Fruit fly (Drosophila melanogaster): ENCODE measurements around the gene Rpp14a.

Gene Rpp14a

dm6 chr3R:30090261-30091006, 33.8 kb downstream of the Rpp14a start:
- TF ChIP-seq CG7045 (GFP tag; optimal IDR thresholded peaks at IDR 0.05): peak; percentile 21
- TF ChIP-seq Mnt (GFP tag; optimal IDR thresholded peaks at IDR 0.05): no peak

dm6 chr3R:30091795-30092699, 35.4 kb downstream of the Rpp14a start:
- peak; percentile 54 for TF ChIP-seq kay (GFP tag; ENCODE audit: borderline replicate concordance)
- no peak for TF ChIP-seq Clk (GFP tag; optimal IDR thresholded peaks at IDR 0.05)

dm6 chr3R:30092700-30093044, 36.0 kb downstream of the Rpp14a start:
- no peak for TF ChIP-seq tj (GFP tag; optimal IDR thresholded peaks at IDR 0.05)
- TF ChIP-seq Mnt (GFP tag; optimal IDR thresholded peaks at IDR 0.05): no peak
- TF ChIP-seq ovo (GFP tag; optimal IDR thresholded peaks at IDR 0.05): no peak
- TF ChIP-seq CG33017 (tag; optimal IDR thresholded peaks at IDR 0.05): no peak
- TF ChIP-seq CG1620 (GFP tag; optimal IDR thresholded peaks at IDR 0.05): no peak
- TF ChIP-seq Hr96 (GFP tag; optimal IDR thresholded peaks at IDR 0.05): no peak
- no peak for TF ChIP-seq CG7045 (GFP tag; optimal IDR thresholded peaks at IDR 0.05)
- TF ChIP-seq CG12768 (GFP tag; optimal IDR thresholded peaks at IDR 0.05): no peak
- TF ChIP-seq toe (GFP tag; optimal IDR thresholded peaks at IDR 0.05): no peak
- TF ChIP-seq CG11617 (GFP tag; optimal IDR thresholded peaks at IDR 0.05): no peak
- no peak for TF ChIP-seq pad (GFP tag; optimal IDR thresholded peaks at IDR 0.05)
- no peak for TF ChIP-seq CG7101 (tag; optimal IDR thresholded peaks at IDR 0.05)

dm6 chr3R:30095381-30095780, 38.7 kb downstream of the Rpp14a start:
- TF ChIP-seq cnc (optimal IDR thresholded peaks at IDR 0.05) (no peak), pad (GFP tag; optimal IDR thresholded peaks at IDR 0.05) (no peak), cic (GFP tag; optimal IDR thresholded peaks at IDR 0.05) (no peak), Mnt (GFP tag; optimal IDR thresholded peaks at IDR 0.05) (no peak), CG14711 (tag; optimal IDR thresholded peaks at IDR 0.05) (no peak), kay (GFP tag; ENCODE audit: borderline replicate concordance) (no peak), CG33017 (tag; optimal IDR thresholded peaks at IDR 0.05) (no peak), Crg-1 (GFP tag; optimal IDR thresholded peaks at IDR 0.05) (no peak), bab1 (GFP tag; optimal IDR thresholded peaks at IDR 0.05) (no peak), Hr96 (GFP tag; optimal IDR thresholded peaks at IDR 0.05) (no peak), CG7045 (GFP tag; optimal IDR thresholded peaks at IDR 0.05) (no peak)

- TF ChIP-seq toe (GFP tag; optimal IDR thresholded peaks at IDR 0.05) (no peak), CG7045 (GFP tag; optimal IDR thresholded peaks at IDR 0.05) (no peak), CG1620 (GFP tag; optimal IDR thresholded peaks at IDR 0.05) (no peak), tj (GFP tag; optimal IDR thresholded peaks at IDR 0.05) (no peak), CG7101 (tag; optimal IDR thresholded peaks at IDR 0.05) (peak; percentile 19), cnc (optimal IDR thresholded peaks at IDR 0.05) (no peak), kay (GFP tag; ENCODE audit: borderline replicate concordance) (no peak), CG14711 (tag; optimal IDR thresholded peaks at IDR 0.05) (peak; percentile 10)
These were observed 39.2 kb downstream of the Rpp14a start for dm6 chr3R:30095855-30096254.

- no peak for TF ChIP-seq CG11617 (GFP tag; optimal IDR thresholded peaks at IDR 0.05)
- no peak for TF ChIP-seq CG5204 (GFP tag; optimal IDR thresholded peaks at IDR 0.05)
- no peak for TF ChIP-seq CG7045 (GFP tag; optimal IDR thresholded peaks at IDR 0.05)
- no peak for TF ChIP-seq Crg-1 (GFP tag; optimal IDR thresholded peaks at IDR 0.05)
- no peak for TF ChIP-seq cic (GFP tag; optimal IDR thresholded peaks at IDR 0.05)
- TF ChIP-seq Mnt (GFP tag; optimal IDR thresholded peaks at IDR 0.05): no peak
- TF ChIP-seq ovo (GFP tag; optimal IDR thresholded peaks at IDR 0.05): no peak
- no peak for TF ChIP-seq cnc (optimal IDR thresholded peaks at IDR 0.05)
- no peak for TF ChIP-seq CG14711 (tag; optimal IDR thresholded peaks at IDR 0.05)
- TF ChIP-seq tj (GFP tag; optimal IDR thresholded peaks at IDR 0.05): no peak
- no peak for TF ChIP-seq kay (GFP tag; ENCODE audit: borderline replicate concordance)
- TF ChIP-seq toe (GFP tag; optimal IDR thresholded peaks at IDR 0.05): no peak
- no peak for TF ChIP-seq Hr96 (GFP tag; optimal IDR thresholded peaks at IDR 0.05)
- no peak for TF ChIP-seq CG1620 (GFP tag; optimal IDR thresholded peaks at IDR 0.05)
- no peak for TF ChIP-seq bab1 (GFP tag; optimal IDR thresholded peaks at IDR 0.05)
- no peak for TF ChIP-seq pad (GFP tag; optimal IDR thresholded peaks at IDR 0.05)
- no peak for TF ChIP-seq CG7101 (tag; optimal IDR thresholded peaks at IDR 0.05)
- TF ChIP-seq CG33017 (tag; optimal IDR thresholded peaks at IDR 0.05): no peak
- no peak for TF ChIP-seq Clk (GFP tag; optimal IDR thresholded peaks at IDR 0.05)
- TF ChIP-seq CG12768 (GFP tag; optimal IDR thresholded peaks at IDR 0.05): no peak
These were observed 41.6 kb downstream of the Rpp14a start for dm6 chr3R:30098229-30098628.

All from whole organism, adult.